Worm (Caenorhabditis elegans): ENCODE results near the gene madf-1.

DNA sequence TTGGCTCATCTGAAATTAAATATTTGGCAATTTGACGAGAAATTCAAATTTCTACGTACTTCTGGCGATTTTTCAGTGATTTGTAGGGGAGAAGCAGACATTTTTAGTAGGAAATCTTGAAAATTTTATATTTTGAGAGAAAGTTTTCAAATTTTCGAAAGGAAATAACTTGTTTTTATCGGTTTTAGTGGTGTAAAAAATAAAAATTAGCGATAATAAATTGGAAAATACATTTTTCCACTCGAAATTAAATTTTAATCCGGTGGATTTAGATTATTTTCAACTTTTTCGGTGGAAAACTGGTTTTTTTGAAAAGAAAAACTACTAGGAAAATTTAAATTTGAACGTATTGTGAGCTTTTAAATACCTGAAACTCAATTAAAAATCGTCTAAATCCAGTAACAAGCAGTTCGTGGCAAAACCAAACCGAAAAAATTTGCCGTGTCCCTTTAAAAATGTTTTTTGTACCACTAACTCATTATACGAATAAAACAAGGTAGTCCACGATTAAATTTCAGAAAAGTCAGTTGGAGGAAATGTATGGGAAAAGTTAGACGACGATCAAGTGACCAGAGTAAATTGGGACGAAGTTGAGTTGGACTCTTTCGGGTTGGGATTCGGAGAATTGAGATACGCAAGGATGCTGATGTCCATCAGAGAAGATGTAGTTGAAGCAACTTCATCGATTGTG is at the start of gene madf-1, which contains the start of gene Y55F3BR.10:
- TF ChIP-seq him-1 (tag; optimal IDR thresholded peaks at IDR 0.05) (no peak), dao-5 (tag; optimal IDR thresholded peaks at IDR 0.05) (no peak)
